Fruit fly (Drosophila melanogaster) whole organism, embryonic: ENCODE data around the gene CG14229.

Source experiments
- B-H2 ChIP-seq: fragments of 200-800 bp; sonication (Bioruptor generic); optimal IDR thresholded peaks from 2 replicates; lab custom pipeline; 2018; ENCODE audit warnings: missing biosample characterization, mild to moderate bottlenecking, missing genetic modification characterization
- CG1024 ChIP-seq: fragments of 200-800 bp; sonication (Bioruptor generic); IDR thresholded peaks from 2 replicates; pipeline ENCODE4 v1.3.6; 2022; ENCODE audit warnings: missing biosample characterization, missing genetic modification characterization
- CG10366 ChIP-seq: fragments of 200-800 bp; sonication (Bioruptor generic); IDR thresholded peaks from 2 replicates; pipeline ENCODE4 v1.3.6; 2022; ENCODE audit warnings: missing biosample characterization, missing genetic modification characterization
- CG11504 ChIP-seq: fragments of 200-800 bp; sonication (Bioruptor generic); optimal IDR thresholded peaks from 3 replicates; lab custom pipeline; 2019; ENCODE audit warnings: missing biosample characterization, mild to moderate bottlenecking, missing genetic modification characterization, moderate library complexity
- CG11723 ChIP-seq: fragments of 200-800 bp; sonication (Bioruptor generic); optimal IDR thresholded peaks from 2 replicates; lab custom pipeline; 2017; ENCODE audit warnings: missing biosample characterization, mild to moderate bottlenecking, missing genetic modification characterization
- CG12299 ChIP-seq: fragments of 200-800 bp; sonication (Bioruptor generic); optimal IDR thresholded peaks from 2 replicates; lab custom pipeline; 2018; ENCODE audit warnings: missing biosample characterization, mild to moderate bottlenecking, missing genetic modification characterization
- CG13287 ChIP-seq: fragments of 200-800 bp; sonication (Bioruptor generic); IDR thresholded peaks from 2 replicates; pipeline ENCODE4 v1.3.6; 2022; ENCODE audit warnings: missing biosample characterization, missing genetic modification characterization; ENCODE audit not compliant: partially characterized antibody
- CG15269 ChIP-seq: fragments of 200-800 bp; sonication (Bioruptor generic); optimal IDR thresholded peaks from 2 replicates; lab custom pipeline; 2018; ENCODE audit warnings: missing biosample characterization, mild to moderate bottlenecking, missing genetic modification characterization, moderate library complexity
- CG2202 ChIP-seq: fragments of 200-800 bp; sonication (Bioruptor generic); optimal IDR thresholded peaks from 2 replicates; lab custom pipeline; 2018; ENCODE audit warnings: missing biosample characterization, mild to moderate bottlenecking, missing genetic modification characterization
- CG2889 ChIP-seq: fragments of 200-800 bp; sonication (Bioruptor generic); IDR thresholded peaks from 3 replicates; pipeline ENCODE4 v1.3.6; 2022; ENCODE audit warnings: missing biosample characterization, missing genetic modification characterization
- CG30431 ChIP-seq: fragments of 200-800 bp; sonication (Bioruptor generic); optimal IDR thresholded peaks from 2 replicates; lab custom pipeline; 2017; ENCODE audit warnings: missing biosample characterization, missing genetic modification characterization
- CG31388 ChIP-seq: fragments of 200-800 bp; sonication (Bioruptor generic); optimal IDR thresholded peaks from 2 replicates; lab custom pipeline; 2016; ENCODE audit warnings: missing biosample characterization, missing genetic modification characterization
- CG33557 ChIP-seq: fragments of 200-800 bp; sonication (Bioruptor generic); optimal IDR thresholded peaks from 2 replicates; lab custom pipeline; 2019; ENCODE audit warnings: missing biosample characterization, mild to moderate bottlenecking, missing genetic modification characterization, moderate library complexity
- CG34376 ChIP-seq: fragments of 200-800 bp; sonication (Bioruptor generic); optimal IDR thresholded peaks from 2 replicates; lab custom pipeline; 2018; ENCODE audit warnings: missing biosample characterization, mild to moderate bottlenecking, missing genetic modification characterization
- CG34422 ChIP-seq: fragments of 200-800 bp; sonication (Bioruptor generic); IDR thresholded peaks from 3 replicates; pipeline ENCODE4 v1.3.6; 2022; ENCODE audit warnings: missing biosample characterization, missing genetic modification characterization
- CG3995 ChIP-seq: fragments of 200-800 bp; sonication (Bioruptor generic); optimal IDR thresholded peaks from 3 replicates; lab custom pipeline; 2016; ENCODE audit warnings: missing biosample characterization, missing genetic modification characterization
- CG4707 ChIP-seq: fragments of 200-800 bp; sonication (Bioruptor generic); optimal IDR thresholded peaks from 2 replicates; lab custom pipeline; 2018; ENCODE audit warnings: missing biosample characterization, mild to moderate bottlenecking, missing genetic modification characterization, moderate library complexity
- CG4854 ChIP-seq: fragments of 200-800 bp; sonication (Bioruptor generic); optimal IDR thresholded peaks from 2 replicates; lab custom pipeline; 2016; ENCODE audit warnings: missing biosample characterization, missing genetic modification characterization, inconsistent platforms
- CG5180 ChIP-seq: fragments of 200-800 bp; sonication (Bioruptor generic); optimal IDR thresholded peaks from 3 replicates; lab custom pipeline; 2017; ENCODE audit warnings: missing biosample characterization, missing genetic modification characterization, mild to moderate bottlenecking, moderate library complexity, missing genetic modification reagents
- CoRest ChIP-seq: fragments of 200-800 bp; sonication (Bioruptor generic); optimal IDR thresholded peaks from 3 replicates; lab custom pipeline; 2018; ENCODE audit warnings: missing biosample characterization, mild to moderate bottlenecking, missing genetic modification characterization, moderate library complexity
- CrebB ChIP-seq: fragments of 200-800 bp; sonication (Bioruptor generic); optimal IDR thresholded peaks from 3 replicates; lab custom pipeline; 2018; ENCODE audit warnings: missing biosample characterization, mild to moderate bottlenecking, missing genetic modification characterization
- D19A ChIP-seq: fragments of 200-800 bp; optimal IDR thresholded peaks from 3 replicates; lab custom pipeline; 2019; ENCODE audit warnings: missing biosample characterization, mild to moderate bottlenecking, missing genetic modification characterization, moderate library complexity
- Hr39 ChIP-seq: fragments of >200 bp; optimal IDR thresholded peaks from 2 replicates; lab custom pipeline; 2017
- Jarid2 ChIP-seq: fragments of 200-800 bp; sonication (Bioruptor generic); optimal IDR thresholded peaks from 3 replicates; lab custom pipeline; 2017; ENCODE audit warnings: mild to moderate bottlenecking, missing biosample characterization, missing genetic modification reagents, missing genetic modification characterization
- Lhr ChIP-seq: fragments of 200-800 bp; sonication (Bioruptor generic); optimal IDR thresholded peaks from 3 replicates; lab custom pipeline; 2017; ENCODE audit warnings: mild to moderate bottlenecking, missing biosample characterization, missing genetic modification reagents, missing genetic modification characterization
- Lpt ChIP-seq: fragments of >200 bp; optimal IDR thresholded peaks from 2 replicates; lab custom pipeline; 2018; ENCODE audit warnings: missing biosample characterization, missing genetic modification characterization
- MTF-1 ChIP-seq: fragments of 200-800 bp; sonication (Bioruptor generic); optimal IDR thresholded peaks from 2 replicates; lab custom pipeline; 2018; ENCODE audit warnings: missing biosample characterization, mild to moderate bottlenecking, missing genetic modification characterization, borderline replicate concordance
- Optix ChIP-seq: fragments of 200-800 bp; sonication (Bioruptor generic); IDR thresholded peaks from 3 replicates; pipeline ENCODE4 v1.3.6; 2022; ENCODE audit warnings: missing biosample characterization, missing genetic modification characterization
- Sry-δ ChIP-seq: fragments of 200-800 bp; sonication (Bioruptor generic); optimal IDR thresholded peaks from 2 replicates; lab custom pipeline; 2016; ENCODE audit warnings: missing biosample characterization, missing genetic modification characterization
- Xrp1 ChIP-seq: fragments of 200-800 bp; sonication (Bioruptor generic); IDR thresholded peaks from 2 replicates; pipeline ENCODE4 v1.3.6; 2022; ENCODE audit warnings: missing biosample characterization, missing genetic modification characterization
- bowl ChIP-seq: fragments of 200-800 bp; sonication (Bioruptor generic); IDR thresholded peaks from 2 replicates; pipeline ENCODE4 v1.3.6; 2022; ENCODE audit warnings: missing biosample characterization, missing genetic modification characterization
- bsh ChIP-seq, 2 experiments: fragments of 200-800 bp; sonication (Bioruptor generic); optimal IDR thresholded peaks; 2 replicates each; lab custom pipeline; 2017 to 2018; ENCODE audit warnings: mild to moderate bottlenecking in 2 of 2, missing biosample characterization in 2 of 2, missing genetic modification characterization in 2 of 2, moderate library complexity in 1 of 2
- danr ChIP-seq: fragments of 200-800 bp; sonication (Bioruptor generic); IDR thresholded peaks from 2 replicates; pipeline ENCODE4 v1.3.6; 2022; ENCODE audit warnings: missing biosample characterization, missing genetic modification characterization
- emc ChIP-seq: fragments of 200-800 bp; sonication (Bioruptor generic); optimal IDR thresholded peaks from 2 replicates; lab custom pipeline; 2016; ENCODE audit warnings: missing biosample characterization, missing genetic modification characterization
- fd64A ChIP-seq: fragments of 200-800 bp; sonication (Bioruptor generic); optimal IDR thresholded peaks from 3 replicates; lab custom pipeline; 2018; ENCODE audit warnings: missing biosample characterization, mild to moderate bottlenecking, missing genetic modification characterization
- ftz-f1 ChIP-seq: fragments of 200-800 bp; sonication (Bioruptor generic); optimal IDR thresholded peaks from 2 replicates; lab custom pipeline; 2016; ENCODE audit warnings: missing biosample characterization, missing genetic modification characterization
- gcm ChIP-seq: fragments of 200-800 bp; sonication (Bioruptor generic); optimal IDR thresholded peaks from 2 replicates; lab custom pipeline; 2019; ENCODE audit warnings: missing biosample characterization, mild to moderate bottlenecking, missing genetic modification characterization, moderate library complexity
- nau ChIP-seq: fragments of 200-800 bp; sonication (Bioruptor generic); optimal IDR thresholded peaks from 3 replicates; lab custom pipeline; 2017; ENCODE audit warnings: missing biosample characterization, mild to moderate bottlenecking, missing genetic modification characterization, missing genetic modification reagents
- nerfin-2 ChIP-seq: fragments of 200-800 bp; sonication (Bioruptor generic); IDR thresholded peaks from 2 replicates; pipeline ENCODE4 v1.3.6; 2022; ENCODE audit warnings: missing biosample characterization, missing genetic modification characterization; ENCODE audit not compliant: partially characterized antibody
- nmo ChIP-seq: fragments of 200-800 bp; sonication (Bioruptor generic); optimal IDR thresholded peaks from 2 replicates; lab custom pipeline; 2018; ENCODE audit warnings: missing biosample characterization, mild to moderate bottlenecking, missing genetic modification characterization, moderate library complexity
- nom ChIP-seq: fragments of 200-800 bp; sonication (Bioruptor generic); optimal IDR thresholded peaks from 2 replicates; lab custom pipeline; 2017; ENCODE audit warnings: missing biosample characterization, missing genetic modification characterization, mild to moderate bottlenecking, moderate library complexity, missing genetic modification reagents
- pita ChIP-seq: fragments of 200-800 bp; sonication (Bioruptor generic); optimal IDR thresholded peaks from 2 replicates; lab custom pipeline; 2017; ENCODE audit warnings: missing biosample characterization, mild to moderate bottlenecking, missing genetic modification characterization
- ranshi ChIP-seq: fragments of 200-800 bp; sonication (Bioruptor generic); IDR thresholded peaks from 2 replicates; pipeline ENCODE4 v1.3.6; 2022; ENCODE audit warnings: missing biosample characterization, missing genetic modification characterization
- rib ChIP-seq: fragments of 200-800 bp; sonication (Bioruptor generic); IDR thresholded peaks from 2 replicates; pipeline ENCODE4 v1.3.6; 2022; ENCODE audit warnings: missing biosample characterization, missing genetic modification characterization
- salm ChIP-seq: fragments of 200-800 bp; sonication (Bioruptor generic); optimal IDR thresholded peaks from 2 replicates; lab custom pipeline; 2018; ENCODE audit warnings: missing biosample characterization, mild to moderate bottlenecking, missing genetic modification characterization
- ssp ChIP-seq: fragments of 200-800 bp; sonication (Bioruptor generic); IDR thresholded peaks from 2 replicates; pipeline ENCODE4 v1.3.6; 2022; ENCODE audit warnings: missing biosample characterization, missing genetic modification characterization
- stc ChIP-seq: fragments of 200-800 bp; sonication (Bioruptor generic); IDR thresholded peaks from 2 replicates; pipeline ENCODE4 v1.3.6; 2022; ENCODE audit warnings: missing biosample characterization, missing genetic modification characterization
- trem ChIP-seq: fragments of 200-800 bp; optimal IDR thresholded peaks from 3 replicates; lab custom pipeline; 2019; ENCODE audit warnings: missing biosample characterization, mild to moderate bottlenecking, missing genetic modification characterization, moderate library complexity
- unc-4 ChIP-seq: fragments of 200-800 bp; sonication (Bioruptor generic); IDR thresholded peaks from 2 replicates; pipeline ENCODE4 v1.3.6; 2022; ENCODE audit warnings: missing biosample characterization, missing genetic modification characterization; ENCODE audit not compliant: partially characterized antibody
- unpg ChIP-seq: fragments of 200-800 bp; sonication (Bioruptor generic); optimal IDR thresholded peaks from 3 replicates; lab custom pipeline; 2018; ENCODE audit warnings: missing biosample characterization, mild to moderate bottlenecking, missing genetic modification characterization, moderate library complexity
- wdn ChIP-seq: fragments of 200-800 bp; sonication (Bioruptor generic); IDR thresholded peaks from 2 replicates; pipeline ENCODE4 v1.3.6; 2022; ENCODE audit warnings: missing biosample characterization, missing genetic modification characterization

Gene CG14229

DNA sequence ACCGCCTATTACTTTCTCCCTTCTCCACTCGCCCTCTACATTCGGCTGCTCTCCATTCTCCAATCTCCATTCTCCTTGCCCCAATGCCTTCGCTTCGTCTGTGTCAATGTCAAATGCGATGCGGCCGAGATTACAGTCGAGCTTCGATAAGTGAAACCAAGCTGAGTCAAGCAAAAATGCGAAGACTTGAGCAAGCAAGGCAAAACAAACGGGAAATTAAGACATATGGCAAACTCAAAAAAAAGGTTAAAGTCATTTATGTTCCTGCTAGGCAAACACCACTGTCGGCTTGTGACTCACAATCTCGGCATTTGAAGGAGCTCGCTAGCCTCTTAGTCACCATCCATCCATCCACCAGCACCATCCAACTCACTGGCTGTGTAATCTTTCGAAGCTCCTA is 26.6 kb downstream of the CG14229 start (continued):
- peak; percentile 96 for TF ChIP-seq CG2889
- TF ChIP-seq CG12299 (tag; lab: Kevin White, UChicago) = peak; percentile 94
- peak; percentile 84 for TF ChIP-seq ftz-f1 (GFP tag; lab: Kevin White, UChicago)
- peak; percentile 86 for TF ChIP-seq CG4854
- TF ChIP-seq wdn (GFP tag; lab: Robert Waterston, UW) = peak; percentile 95
- peak; percentile 97 for TF ChIP-seq unpg (GFP tag; lab: Kevin White, UChicago)
- TF ChIP-seq CoRest (tag; lab: Kevin White, UChicago) = peak; percentile 97
- peak; percentile 73 for TF ChIP-seq CG31388 (GFP tag; lab: Kevin White, UChicago)
- peak; percentile 74 for TF ChIP-seq CG5180 (GFP tag; lab: Kevin White, UChicago)
- TF ChIP-seq CG34422 = peak; percentile 93
- peak; percentile 86 for TF ChIP-seq danr (GFP tag; lab: Robert Waterston, UW)
- peak; percentile 97 to 98 for TF ChIP-seq bsh (GFP tag; optimal IDR thresholded peaks at IDR 0.05; lab: Kevin White, UChicago)
- TF ChIP-seq CG2202 (tag; lab: Kevin White, UChicago) = peak; percentile 94
- TF ChIP-seq CG11723 (GFP tag; lab: Kevin White, UChicago) = peak; percentile 96
- TF ChIP-seq gcm = peak; percentile 96
- peak; percentile 93 for TF ChIP-seq bowl (GFP tag; lab: Robert Waterston, UW)
- TF ChIP-seq Hr39 (lab: Kevin White, UChicago) = no peak
- TF ChIP-seq D19A = peak; percentile 84
- peak; percentile 97 for TF ChIP-seq CG10366 (GFP tag; lab: Robert Waterston, UW)
- TF ChIP-seq CG33557 (GFP tag; lab: Kevin White, UChicago) = peak; percentile 98
- TF ChIP-seq nerfin-2 = no peak
- TF ChIP-seq nom = peak; percentile 96
- TF ChIP-seq trem = peak; percentile 80
- TF ChIP-seq CG30431 = peak; percentile 97
- peak; percentile 94 for TF ChIP-seq salm (tag; lab: Kevin White, UChicago)
- peak; percentile 78 for TF ChIP-seq emc (GFP tag; lab: Kevin White, UChicago)
- TF ChIP-seq stc (GFP tag; lab: Robert Waterston, UW) = peak; percentile 88
- TF ChIP-seq ssp (GFP tag; lab: Robert Waterston, UW) = peak; percentile 79
- TF ChIP-seq rib (GFP tag; lab: Robert Waterston, UW) = peak; percentile 87
- TF ChIP-seq Lhr (GFP tag; lab: Kevin White, UChicago) = peak; percentile 90
- TF ChIP-seq MTF-1 (GFP tag; lab: Kevin White, UChicago) = peak; percentile 91
- TF ChIP-seq CG11504 = peak; percentile 95
- peak; percentile 93 for TF ChIP-seq CG34376 (GFP tag; lab: Kevin White, UChicago)
- no peak for TF ChIP-seq unc-4 (GFP tag; lab: Robert Waterston, UW)
- TF ChIP-seq B-H2 (GFP tag; lab: Kevin White, UChicago) = peak; percentile 90
- peak; percentile 94 for TF ChIP-seq CrebB (tag; lab: Kevin White, UChicago)
- TF ChIP-seq nmo (GFP tag; lab: Kevin White, UChicago) = peak; percentile 97
- no peak for TF ChIP-seq pita (GFP tag; lab: Kevin White, UChicago)
- TF ChIP-seq Xrp1 = peak; percentile 97
- TF ChIP-seq Sry-δ = peak; percentile 68
- peak; percentile 97 for TF ChIP-seq CG15269 (tag; lab: Kevin White, UChicago)
- peak; percentile 93 for TF ChIP-seq CG4707 (GFP tag; lab: Kevin White, UChicago)
- no peak for TF ChIP-seq nau
- TF ChIP-seq ranshi (GFP tag; lab: Robert Waterston, UW) = peak; percentile 94
- TF ChIP-seq CG13287 (GFP tag; lab: Robert Waterston, UW) = no peak
- peak; percentile 73 for TF ChIP-seq CG3995 (GFP tag; lab: Kevin White, UChicago)
- peak; percentile 54 for TF ChIP-seq Jarid2
- TF ChIP-seq Lpt (GFP tag; lab: Kevin White, UChicago) = no peak
- peak; percentile 88 for TF ChIP-seq CG1024
- TF ChIP-seq fd64A (GFP tag; lab: Kevin White, UChicago) = peak; percentile 85
- TF ChIP-seq Optix (GFP tag; lab: Robert Waterston, UW) = peak; percentile 97
